Fruit fly (Drosophila melanogaster): ENCODE data around the gene rdhB.

- TF ChIP-seq Myc (optimal IDR thresholded peaks at IDR 0.05), result no peak
- TF ChIP-seq Sin3A (optimal IDR thresholded peaks at IDR 0.05), result no peak
- no peak for TF ChIP-seq h (optimal IDR thresholded peaks at IDR 0.05)
- TF ChIP-seq ttk (optimal IDR thresholded peaks at IDR 0.05), result no peak
- TF ChIP-seq insv (optimal IDR thresholded peaks at IDR 0.05), result no peak
- no peak for TF ChIP-seq psq (optimal IDR thresholded peaks at IDR 0.05)
These were observed 17.3 kb downstream of the rdhB start for dm6 chr3R:22368777-22369214.

Data from Kc167 (cell line).